Fruit fly (Drosophila melanogaster) Kc167 (cell line): ENCODE results near the gene CG15546.

Source experiments
- Myc ChIP-seq: fragments of >200 bp; optimal IDR thresholded peaks from 2 replicates; lab custom pipeline; 2017; ENCODE audit warnings: missing external identifiers
- Sin3A ChIP-seq: fragments of >200 bp; optimal IDR thresholded peaks from 2 replicates; lab custom pipeline; 2018; ENCODE audit warnings: missing external identifiers
- h ChIP-seq: fragments of >200 bp; optimal IDR thresholded peaks from 3 replicates; lab custom pipeline; 2018; ENCODE audit warnings: missing external identifiers
- insv ChIP-seq: fragments of >200 bp; optimal IDR thresholded peaks from 3 replicates; lab custom pipeline; 2018; ENCODE audit warnings: missing external identifiers
- psq ChIP-seq: fragments of >200 bp; optimal IDR thresholded peaks from 2 replicates; lab custom pipeline; 2017; ENCODE audit warnings: missing external identifiers
- ttk ChIP-seq: sonication (Bioruptor generic); optimal IDR thresholded peaks from 2 replicates; lab custom pipeline; 2017; ENCODE audit warnings: missing external identifiers

The CG15546 gene

DNA sequence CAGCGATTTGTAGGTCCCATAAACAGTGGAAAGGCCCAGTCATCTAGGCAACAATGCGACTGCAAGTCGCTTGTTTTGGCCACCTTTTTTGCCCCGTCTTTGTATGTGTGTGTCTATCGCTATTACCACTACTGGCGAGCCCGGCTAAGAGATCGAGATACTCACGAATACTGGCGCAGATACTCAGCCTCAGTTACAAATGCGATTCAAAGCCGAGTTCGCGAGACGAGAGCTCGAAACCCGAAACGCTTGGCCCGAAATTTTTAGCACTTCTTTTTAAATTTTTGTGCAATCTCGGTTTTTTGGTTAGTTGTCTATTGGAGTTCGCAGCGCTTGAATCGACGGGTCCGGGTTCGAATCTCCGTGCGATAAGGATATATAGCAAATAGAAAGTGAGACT lies 17.8 kb upstream of the CG15546 start, which contains the start of gene Cyp4c3:
TSS of gene Cyp4c3 (plus strand) at position 301 of the 400 bp plus-strand sequence.
- TF ChIP-seq ttk (lab: Kevin White, UChicago) (no peak), insv (lab: Kevin White, UChicago) (no peak), h (lab: Kevin White, UChicago) (no peak), Myc (no peak), psq (no peak), Sin3A (lab: Kevin White, UChicago) (no peak)

DNA sequence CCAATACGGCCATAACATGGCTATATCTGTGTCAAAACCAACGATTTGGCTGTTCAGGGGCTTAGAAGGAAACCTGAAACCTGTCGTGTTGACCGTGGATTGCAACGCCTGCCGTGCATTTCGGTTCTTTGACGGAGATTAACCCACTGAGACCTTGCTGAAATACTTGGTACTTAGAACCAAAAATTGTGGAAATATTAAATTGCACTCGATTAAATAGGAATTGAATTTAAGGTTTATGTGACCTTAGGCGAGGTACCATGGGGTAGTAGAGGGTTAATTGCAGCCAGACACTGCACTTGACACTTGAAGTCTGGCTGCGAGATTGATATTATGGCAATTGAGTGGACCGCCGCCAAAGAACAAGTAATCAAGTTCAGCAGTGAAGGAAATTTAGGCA lies 14.1 kb upstream of the CG15546 start:
- TF ChIP-seq psq (no peak), ttk (lab: Kevin White, UChicago) (no peak), insv (lab: Kevin White, UChicago) (no peak), Myc (no peak), Sin3A (lab: Kevin White, UChicago) (no peak), h (lab: Kevin White, UChicago) (no peak)

DNA sequence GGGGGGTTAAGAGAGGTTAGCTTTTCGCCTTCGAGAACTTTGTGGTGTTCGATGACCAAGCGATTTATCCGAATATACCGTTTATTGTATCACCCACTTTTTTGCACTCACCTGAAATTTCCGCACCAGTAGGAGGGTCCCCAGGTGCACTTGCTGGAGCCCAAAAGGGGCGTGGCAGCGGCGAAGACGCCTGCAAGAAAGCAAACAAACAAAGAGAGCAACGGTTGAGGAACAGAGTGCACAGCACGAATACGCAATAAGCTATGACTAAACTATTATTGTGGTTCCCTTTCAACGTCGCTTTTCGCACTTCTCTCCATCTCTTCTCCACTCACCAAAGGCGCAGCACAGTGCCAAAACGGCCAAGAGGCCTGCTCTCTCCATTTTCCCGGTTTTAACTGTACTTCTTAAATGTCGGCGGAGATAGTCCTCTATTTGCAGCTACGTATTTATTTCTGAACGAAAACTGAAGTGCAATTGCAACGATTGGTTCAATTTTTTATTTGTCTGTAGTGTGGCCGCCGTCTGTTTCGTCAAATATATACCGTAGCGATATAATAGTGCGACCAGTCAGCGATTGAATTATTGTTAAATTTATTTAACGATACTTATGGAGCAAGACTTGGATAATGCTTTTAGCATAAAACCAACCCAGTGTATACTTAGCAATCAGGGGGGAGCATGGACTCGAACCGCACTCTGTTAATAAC lies 12.7 kb upstream of the CG15546 start, which contains the start of gene Sap-r:
TSS of gene Sap-r (minus strand) at position 513 of the 710 bp plus-strand sequence.
- TF ChIP-seq h (lab: Kevin White, UChicago) (no peak), psq (no peak), ttk (lab: Kevin White, UChicago) (no peak), Sin3A (lab: Kevin White, UChicago) (no peak), insv (lab: Kevin White, UChicago) (no peak), Myc (no peak)

DNA sequence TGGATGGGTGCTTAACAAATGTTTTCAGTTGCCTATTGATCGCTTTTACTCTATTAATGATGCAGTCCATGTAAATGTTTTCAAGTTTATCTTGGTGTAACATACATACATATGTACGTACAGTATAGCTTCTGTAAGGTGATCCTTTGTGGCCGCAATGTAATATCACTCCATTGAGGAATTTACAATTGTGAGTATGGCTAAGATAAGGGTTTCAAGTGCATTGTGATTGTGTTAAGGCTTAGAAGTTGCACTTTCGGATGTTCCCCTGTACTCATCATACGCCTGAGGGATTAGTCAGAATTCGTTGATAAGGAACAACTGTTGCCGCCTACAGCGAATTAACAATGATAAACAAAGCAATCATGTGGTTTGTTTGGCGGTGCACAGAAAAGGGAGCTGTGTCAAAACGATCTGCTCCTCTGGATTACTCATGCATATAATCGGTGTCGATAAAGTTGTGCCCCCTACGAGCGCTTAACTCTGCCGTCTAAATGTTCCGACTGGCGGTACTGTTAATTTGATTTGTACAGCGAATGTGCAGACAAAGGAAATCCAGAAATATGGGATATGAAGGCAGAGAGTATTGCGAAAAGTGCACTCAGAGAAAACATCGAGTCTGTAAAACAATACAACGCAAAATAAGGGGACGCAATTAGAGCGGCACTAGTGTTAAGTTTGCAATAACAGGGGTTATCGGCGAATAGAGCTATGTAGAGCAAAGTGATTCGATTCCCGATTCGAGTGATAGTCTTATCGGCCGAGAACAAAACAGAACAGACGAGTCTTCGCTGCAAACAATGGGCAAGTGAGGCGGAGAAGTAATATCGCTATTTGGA lies 11.9 kb upstream of the CG15546 start:
- TF ChIP-seq Myc (no peak), ttk (lab: Kevin White, UChicago) (no peak), psq (no peak), insv (lab: Kevin White, UChicago) (no peak), h (lab: Kevin White, UChicago) (no peak), Sin3A (lab: Kevin White, UChicago) (no peak)

DNA sequence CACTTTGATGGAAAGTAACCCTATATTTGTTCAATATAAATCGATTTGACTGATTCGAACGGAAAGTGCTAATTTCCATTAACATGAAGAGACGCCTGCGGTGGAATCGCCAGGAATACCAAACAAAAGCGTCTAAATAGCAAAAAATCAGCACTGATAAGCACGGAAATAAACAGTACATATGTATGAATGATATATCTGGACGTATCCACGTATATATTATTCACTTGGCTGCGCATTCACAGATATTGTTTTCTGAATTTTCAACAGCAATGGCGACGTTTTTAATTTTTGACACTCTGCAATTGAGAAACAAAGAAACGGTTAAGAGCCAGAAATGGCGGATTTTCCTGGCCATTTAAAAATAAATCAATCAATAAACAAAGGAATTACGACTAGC lies 11.3 kb upstream of the CG15546 start:
- TF ChIP-seq h (lab: Kevin White, UChicago) = no peak
- no peak for TF ChIP-seq Sin3A (lab: Kevin White, UChicago)
- TF ChIP-seq ttk (lab: Kevin White, UChicago) = no peak
- no peak for TF ChIP-seq insv (lab: Kevin White, UChicago)
- TF ChIP-seq psq = no peak
- TF ChIP-seq Myc = no peak

DNA sequence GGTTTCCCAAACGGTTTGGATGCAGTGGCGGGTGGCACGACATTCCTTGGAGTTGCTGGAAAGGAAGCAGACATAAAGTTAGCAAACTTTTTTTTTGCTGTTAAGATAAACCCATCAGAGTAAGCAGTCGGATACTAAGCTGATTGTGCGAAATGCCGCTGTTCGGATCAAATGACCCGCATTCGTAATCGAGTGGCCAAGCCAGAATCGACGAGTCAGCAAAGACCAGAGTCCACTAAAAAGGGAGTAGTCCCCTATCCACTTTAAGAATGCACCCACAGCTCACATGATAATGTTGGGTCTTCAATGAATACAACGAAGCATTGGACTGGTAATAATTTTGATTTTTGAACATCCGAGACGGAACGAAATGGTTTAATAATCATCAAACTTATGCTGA lies 10.9 kb upstream of the CG15546 start:
- no peak for TF ChIP-seq h (lab: Kevin White, UChicago)
- TF ChIP-seq psq = no peak
- TF ChIP-seq Myc = no peak
- TF ChIP-seq insv (lab: Kevin White, UChicago) = no peak
- no peak for TF ChIP-seq Sin3A (lab: Kevin White, UChicago)
- no peak for TF ChIP-seq ttk (lab: Kevin White, UChicago)

DNA sequence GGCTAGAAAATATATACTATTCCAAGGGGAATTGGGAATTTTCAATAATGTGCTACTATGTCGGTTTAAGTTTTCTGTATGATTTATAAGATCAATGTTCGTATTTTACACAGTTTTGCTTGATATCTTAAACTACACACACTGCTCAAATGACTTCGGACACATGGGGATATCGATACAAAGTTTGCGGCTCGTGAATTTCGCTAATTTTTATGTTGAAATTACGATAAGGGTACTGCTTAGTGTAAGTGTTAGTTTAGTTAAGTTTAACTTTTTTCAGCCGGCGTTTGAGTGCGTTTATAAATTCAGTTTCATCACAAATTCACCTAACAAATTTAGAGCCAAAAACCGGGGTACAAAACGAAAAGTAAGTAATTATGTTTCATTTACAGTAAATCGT lies 7.4 kb upstream of the CG15546 start, which contains the start of gene CG15547:
TSS of gene CG15547 (minus strand) at position 101 of the 400 bp plus-strand sequence.
- no peak for TF ChIP-seq Sin3A (lab: Kevin White, UChicago)
- TF ChIP-seq h (lab: Kevin White, UChicago) = no peak
- TF ChIP-seq psq = no peak
- TF ChIP-seq insv (lab: Kevin White, UChicago) = no peak
- TF ChIP-seq ttk (lab: Kevin White, UChicago) = no peak
- TF ChIP-seq Myc = no peak

DNA sequence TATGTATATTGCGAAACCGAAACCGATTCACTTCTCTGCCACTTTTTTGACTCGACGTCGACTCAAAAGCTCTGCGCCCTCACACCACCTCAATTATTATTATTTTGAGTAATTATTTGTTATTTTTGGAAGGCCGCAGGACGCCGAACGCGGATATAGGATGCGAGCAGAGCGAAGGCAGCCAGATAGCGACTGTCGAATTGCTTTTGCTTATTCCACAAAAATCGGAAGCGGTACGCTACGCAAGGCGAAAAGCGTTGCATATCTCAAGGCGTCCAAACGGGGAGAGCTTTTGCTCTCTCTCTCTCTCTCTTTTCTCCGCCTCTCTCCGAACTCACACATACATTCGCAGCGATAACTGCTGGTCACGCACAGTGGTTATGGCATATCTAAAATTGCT lies 4.9 kb upstream of the CG15546 start, which contains the start of gene CG12071:
TSS of gene CG12071 (minus strand) at position 134 of the 400 bp plus-strand sequence.
- TF ChIP-seq h (lab: Kevin White, UChicago) (no peak), Sin3A (lab: Kevin White, UChicago) (no peak)

DNA sequence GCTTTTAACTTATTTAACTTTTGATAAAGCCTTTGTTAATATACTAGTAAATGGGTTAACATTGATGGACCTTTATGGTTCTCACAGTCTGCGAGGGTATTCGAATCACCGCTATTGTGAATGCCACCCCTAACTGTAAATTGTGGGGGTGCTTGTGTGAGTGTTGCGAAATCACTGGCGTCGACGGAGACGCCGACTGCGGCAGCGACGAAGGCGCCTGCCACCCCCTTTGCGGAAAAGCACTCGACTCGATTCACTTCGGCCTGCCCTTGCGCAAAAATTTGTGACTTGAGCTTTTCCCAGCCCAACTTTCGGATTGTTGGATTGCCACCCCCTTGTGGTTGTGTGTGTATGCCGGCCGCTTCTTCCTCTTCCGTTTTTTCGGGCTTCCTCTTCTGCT lies 4.0 kb upstream of the CG15546 start:
- TF ChIP-seq Myc (no peak), psq (no peak), insv (lab: Kevin White, UChicago) (no peak), ttk (lab: Kevin White, UChicago) (no peak), h (lab: Kevin White, UChicago) (no peak), Sin3A (lab: Kevin White, UChicago) (no peak)

DNA sequence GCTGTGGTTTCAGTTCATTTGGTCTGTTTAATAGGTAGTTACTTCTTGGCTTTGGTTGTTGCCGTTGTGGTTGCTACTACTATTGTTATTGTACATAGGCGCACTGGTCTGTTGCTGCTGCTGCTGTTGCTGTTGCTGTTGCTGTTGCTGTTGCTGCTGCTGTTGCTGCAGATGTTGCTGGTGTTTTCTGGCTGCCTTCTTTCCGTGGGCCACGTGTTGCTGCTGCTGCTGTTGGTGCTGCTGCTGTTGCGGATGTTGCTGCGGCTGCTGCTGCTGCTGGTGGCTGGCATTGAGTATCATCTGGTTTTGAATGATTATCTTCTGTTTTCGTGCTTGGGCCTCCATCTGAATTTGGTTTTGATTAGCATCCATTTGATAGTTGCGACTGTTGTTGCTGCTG lies 2.1 kb upstream of the CG15546 start:
- TF ChIP-seq h (lab: Kevin White, UChicago) (no peak), ttk (lab: Kevin White, UChicago) (no peak), Myc (no peak), insv (lab: Kevin White, UChicago) (no peak), psq (no peak), Sin3A (lab: Kevin White, UChicago) (no peak)

DNA sequence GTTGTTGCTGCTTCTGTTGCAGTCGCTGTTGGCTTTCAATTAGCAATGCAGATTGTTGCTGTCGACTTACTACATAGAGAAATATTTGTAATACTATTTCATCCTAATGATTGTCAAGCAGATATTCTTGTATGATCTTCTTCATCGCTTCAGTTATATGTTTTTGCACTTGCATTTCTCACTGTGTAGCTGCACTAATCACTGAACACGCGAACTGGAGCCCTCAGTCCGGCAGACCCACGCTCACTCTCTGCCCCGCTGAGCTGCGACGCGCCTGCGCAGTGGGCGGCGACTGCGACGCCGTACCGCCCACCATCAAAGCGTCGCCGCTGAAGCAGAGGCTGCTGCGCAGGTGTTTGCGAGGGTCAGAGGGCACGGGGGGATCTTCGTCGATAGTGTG lies 1.3 kb downstream of the CG15546 start:
- TF ChIP-seq psq (no peak), insv (lab: Kevin White, UChicago) (no peak), Sin3A (lab: Kevin White, UChicago) (no peak), ttk (lab: Kevin White, UChicago) (no peak), Myc (no peak), h (lab: Kevin White, UChicago) (no peak)
